Worm (Caenorhabditis elegans) whole organism, L3 larva: ENCODE measurements around the gene F49F1.4.

Source experiments
- R02D3.7 ChIP-seq: fragments of 150-350 bp; optimal IDR thresholded peaks from 2 replicates; lab custom pipeline; 2014; ENCODE audit warnings: missing biosample characterization, missing genetic modification characterization
- elt-3 ChIP-seq, 3 experiments: fragments of 150-350 bp in 1 of 3; sonication (generic microtip) in 2 of 3; optimal IDR thresholded peaks; 2 replicates in 2 of 3; 4 replicates in 1 of 3; lab custom pipeline; 2014 to 2017; ENCODE audit warnings: missing biosample characterization in 3 of 3, missing genetic modification characterization in 3 of 3
- unc-62 ChIP-seq: fragments of 150-350 bp; sonication (generic microtip); optimal IDR thresholded peaks from 4 replicates; lab custom pipeline; 2014; ENCODE audit warnings: missing biosample characterization, missing genetic modification reagents, missing genetic modification characterization
- ztf-11 ChIP-seq: fragments of 150-350 bp; optimal IDR thresholded peaks from 2 replicates; lab custom pipeline; 2014; ENCODE audit warnings: missing biosample characterization, missing genetic modification characterization

- TF ChIP-seq unc-62 (GFP tag; lab: Kevin White, UChicago) (no peak), elt-3 (tag; optimal IDR thresholded peaks at IDR 0.05; lab: Kevin White, UChicago) (no peak), ztf-11 (tag; lab: Kevin White, UChicago) (no peak), R02D3.7 (no peak)
Measured at ce11 chrIV:4123083-4123482, 7.5 kb upstream of the F49F1.4 start, which contains the start of gene mul-1.
